Fruit fly (Drosophila melanogaster) whole organism, embryonic: ENCODE measurements around the gene CG34248.

Experiments used
- Abd-B ChIP-seq: fragments of 200-800 bp; sonication (Bioruptor generic); optimal IDR thresholded peaks from 2 replicates; lab custom pipeline; 2018; ENCODE audit warnings: missing biosample characterization, mild to moderate bottlenecking, missing genetic modification characterization, moderate library complexity
- Adf1 ChIP-seq: fragments of 200-800 bp; sonication (Bioruptor generic); IDR thresholded peaks from 2 replicates; pipeline ENCODE4 v1.3.6; 2022; ENCODE audit warnings: missing biosample characterization, missing genetic modification characterization
- B-H2 ChIP-seq: fragments of 200-800 bp; sonication (Bioruptor generic); optimal IDR thresholded peaks from 2 replicates; lab custom pipeline; 2018; ENCODE audit warnings: missing biosample characterization, mild to moderate bottlenecking, missing genetic modification characterization
- Blimp-1 ChIP-seq: fragments of 200-800 bp; sonication (Bioruptor generic); optimal IDR thresholded peaks from 3 replicates; lab custom pipeline; 2018; ENCODE audit warnings: missing biosample characterization, missing genetic modification characterization, mild to moderate bottlenecking, moderate library complexity, missing genetic modification reagents
- C15 ChIP-seq: fragments of 200-800 bp; sonication (Bioruptor generic); IDR thresholded peaks from 3 replicates; pipeline ENCODE4 v1.3.6; 2022; ENCODE audit warnings: missing biosample characterization, missing genetic modification characterization
- CG10147 ChIP-seq: fragments of 200-800 bp; sonication (Bioruptor generic); optimal IDR thresholded peaks from 2 replicates; lab custom pipeline; 2019; ENCODE audit warnings: missing biosample characterization, mild to moderate bottlenecking, missing genetic modification characterization, moderate library complexity
- CG13287 ChIP-seq: fragments of 200-800 bp; sonication (Bioruptor generic); IDR thresholded peaks from 2 replicates; pipeline ENCODE4 v1.3.6; 2022; ENCODE audit warnings: missing biosample characterization, missing genetic modification characterization; ENCODE audit not compliant: partially characterized antibody
- CG1602 ChIP-seq: fragments of 200-800 bp; sonication (Bioruptor generic); optimal IDR thresholded peaks from 3 replicates; lab custom pipeline; 2016; ENCODE audit warnings: missing biosample characterization, missing genetic modification characterization
- CG42726 ChIP-seq: fragments of 200-800 bp; sonication (Bioruptor generic); IDR thresholded peaks from 2 replicates; pipeline ENCODE4 v1.3.6; 2022; ENCODE audit warnings: missing biosample characterization, missing genetic modification characterization; ENCODE audit not compliant: partially characterized antibody
- CG6813 ChIP-seq: fragments of 200-800 bp; sonication (Bioruptor generic); optimal IDR thresholded peaks from 2 replicates; lab custom pipeline; 2017; ENCODE audit warnings: missing biosample characterization, missing genetic modification characterization, mild to moderate bottlenecking, moderate library complexity, missing genetic modification reagents
- CG7928 ChIP-seq: fragments of 200-800 bp; sonication (Bioruptor generic); optimal IDR thresholded peaks from 2 replicates; lab custom pipeline; 2017; ENCODE audit warnings: missing biosample characterization, mild to moderate bottlenecking, missing genetic modification characterization
- CG8281 ChIP-seq: fragments of 200-800 bp; sonication (Bioruptor generic); optimal IDR thresholded peaks from 2 replicates; lab custom pipeline; 2018; ENCODE audit warnings: missing biosample characterization, mild to moderate bottlenecking, missing genetic modification characterization, moderate library complexity
- CG8765 ChIP-seq: fragments of 200-800 bp; sonication (Bioruptor generic); IDR thresholded peaks from 2 replicates; pipeline ENCODE4 v1.3.6; 2022; ENCODE audit warnings: missing biosample characterization, missing genetic modification characterization
- CG9215 ChIP-seq: fragments of 200-800 bp; sonication (Bioruptor generic); IDR thresholded peaks from 2 replicates; pipeline ENCODE4 v1.3.6; 2022; ENCODE audit warnings: missing biosample characterization, missing genetic modification characterization
- CkIIα-i1 ChIP-seq: fragments of 200-800 bp; sonication (Bioruptor generic); IDR thresholded peaks from 2 replicates; pipeline ENCODE4 v1.3.6; 2022; ENCODE audit warnings: missing biosample characterization, missing genetic modification characterization
- Dad ChIP-seq: fragments of 200-800 bp; sonication (Bioruptor generic); optimal IDR thresholded peaks from 3 replicates; lab custom pipeline; 2016; ENCODE audit warnings: missing biosample characterization, missing genetic modification characterization
- Ets97D ChIP-seq: fragments of 200-800 bp; sonication (Bioruptor generic); optimal IDR thresholded peaks from 3 replicates; lab custom pipeline; 2016; ENCODE audit warnings: missing biosample characterization, missing genetic modification characterization
- Pdp1 ChIP-seq, 2 experiments: fragments of 200-800 bp; sonication (Bioruptor generic); optimal IDR thresholded peaks; 3 replicates each; lab custom pipeline; 2016; ENCODE audit warnings: missing biosample characterization in 2 of 2, missing genetic modification characterization in 2 of 2, mild to moderate bottlenecking in 1 of 2, moderate library complexity in 1 of 2
- Ravus ChIP-seq: fragments of 200-800 bp; sonication (Bioruptor generic); IDR thresholded peaks from 2 replicates; pipeline ENCODE4 v1.3.6; 2022; ENCODE audit warnings: missing biosample characterization, missing genetic modification characterization
- Vsx1 ChIP-seq: fragments of 200-800 bp; sonication (Bioruptor generic); optimal IDR thresholded peaks from 2 replicates; lab custom pipeline; 2017; ENCODE audit warnings: missing biosample characterization, mild to moderate bottlenecking, missing genetic modification characterization, missing genetic modification reagents
- ap ChIP-seq: fragments of 200-800 bp; sonication (Bioruptor generic); IDR thresholded peaks from 2 replicates; pipeline ENCODE4 v1.3.6; 2022; ENCODE audit warnings: missing biosample characterization, missing genetic modification characterization
- chinmo ChIP-seq: fragments of 200-800 bp; sonication (Bioruptor generic); IDR thresholded peaks from 4 replicates; pipeline ENCODE4 v1.3.6; 2022; ENCODE audit warnings: missing biosample characterization, missing genetic modification characterization; ENCODE audit not compliant: partially characterized antibody
- chn ChIP-seq: fragments of 200-800 bp; sonication (Bioruptor generic); optimal IDR thresholded peaks from 2 replicates; lab custom pipeline; 2016; ENCODE audit warnings: missing biosample characterization, missing genetic modification characterization
- crc ChIP-seq: fragments of 200-800 bp; sonication (Bioruptor generic); optimal IDR thresholded peaks from 2 replicates; lab custom pipeline; 2016; ENCODE audit warnings: missing biosample characterization, missing genetic modification characterization
- crp ChIP-seq, 2 experiments: fragments of 200-800 bp; sonication (Bioruptor generic); optimal IDR thresholded peaks; 2 replicates in 1 of 2; 3 replicates in 1 of 2; lab custom pipeline; 2017; ENCODE audit warnings: missing biosample characterization in 2 of 2, missing genetic modification characterization in 2 of 2, mild to moderate bottlenecking in 1 of 2, moderate library complexity in 1 of 2
- dimm ChIP-seq: fragments of 200-800 bp; sonication (Bioruptor generic); IDR thresholded peaks from 2 replicates; pipeline ENCODE4 v1.3.6; 2022; ENCODE audit warnings: missing biosample characterization, missing genetic modification characterization
- dm ChIP-seq: fragments of 200-800 bp; sonication (Bioruptor generic); optimal IDR thresholded peaks from 3 replicates; lab custom pipeline; 2016; ENCODE audit warnings: missing biosample characterization, missing genetic modification characterization
- dpn ChIP-seq, 2 experiments: fragments of 200-800 bp; sonication (Bioruptor generic); optimal IDR thresholded peaks; 3 replicates each; lab custom pipeline; 2016; ENCODE audit warnings: missing biosample characterization in 2 of 2, missing genetic modification characterization in 2 of 2
- eve ChIP-seq, 2 experiments: fragments of >200 bp; optimal IDR thresholded peaks; 2 replicates each; lab custom pipeline; 2017; ENCODE audit warnings: missing biosample characterization in 2 of 2, missing genetic modification characterization in 2 of 2
- fd3F ChIP-seq: fragments of 200-800 bp; sonication (Bioruptor generic); optimal IDR thresholded peaks from 2 replicates; lab custom pipeline; 2018; ENCODE audit warnings: missing biosample characterization, mild to moderate bottlenecking, missing genetic modification characterization, moderate library complexity
- ftz-f1 ChIP-seq: fragments of 200-800 bp; sonication (Bioruptor generic); optimal IDR thresholded peaks from 2 replicates; lab custom pipeline; 2016; ENCODE audit warnings: missing biosample characterization, missing genetic modification characterization
- gfzf ChIP-seq: fragments of 200-800 bp; sonication (Bioruptor generic); optimal IDR thresholded peaks from 2 replicates; lab custom pipeline; 2016; ENCODE audit warnings: missing biosample characterization, mild to moderate bottlenecking, missing genetic modification characterization, moderate library complexity
- jing ChIP-seq: fragments of 200-800 bp; sonication (Bioruptor generic); optimal IDR thresholded peaks from 2 replicates; lab custom pipeline; 2018; ENCODE audit warnings: missing biosample characterization, mild to moderate bottlenecking, missing genetic modification characterization
- psq ChIP-seq: fragments of 200-800 bp; sonication (Bioruptor generic); optimal IDR thresholded peaks from 2 replicates; lab custom pipeline; 2017; ENCODE audit warnings: missing biosample characterization, missing genetic modification characterization
- sisA ChIP-seq: fragments of 200-800 bp; sonication (Bioruptor generic); IDR thresholded peaks from 2 replicates; pipeline ENCODE4 v1.3.6; 2022; ENCODE audit warnings: missing biosample characterization, missing genetic modification characterization
- tap ChIP-seq: fragments of 200-800 bp; optimal IDR thresholded peaks from 3 replicates; lab custom pipeline; 2019; ENCODE audit warnings: missing biosample characterization, mild to moderate bottlenecking, missing genetic modification characterization, moderate library complexity
- tio ChIP-seq: fragments of 200-800 bp; sonication (Bioruptor generic); optimal IDR thresholded peaks from 2 replicates; lab custom pipeline; 2017; ENCODE audit warnings: missing biosample characterization, missing genetic modification characterization, inconsistent platforms
- unc-4 ChIP-seq: fragments of 200-800 bp; sonication (Bioruptor generic); IDR thresholded peaks from 2 replicates; pipeline ENCODE4 v1.3.6; 2022; ENCODE audit warnings: missing biosample characterization, missing genetic modification characterization; ENCODE audit not compliant: partially characterized antibody
- z ChIP-seq: fragments of 200-800 bp; sonication (Bioruptor generic); IDR thresholded peaks from 3 replicates; pipeline ENCODE4 v1.3.6; 2022; ENCODE audit warnings: missing biosample characterization, missing genetic modification characterization
- zen2 ChIP-seq: fragments of 200-800 bp; sonication (Bioruptor generic); IDR thresholded peaks from 3 replicates; pipeline ENCODE4 v1.3.6; 2022; ENCODE audit warnings: missing biosample characterization, missing genetic modification characterization; ENCODE audit not compliant: partially characterized antibody
- zfh2 ChIP-seq: fragments of 200-800 bp; sonication (Bioruptor generic); optimal IDR thresholded peaks from 2 replicates; lab custom pipeline; 2016; ENCODE audit warnings: missing biosample characterization, missing genetic modification characterization

Gene CG34248

DNA sequence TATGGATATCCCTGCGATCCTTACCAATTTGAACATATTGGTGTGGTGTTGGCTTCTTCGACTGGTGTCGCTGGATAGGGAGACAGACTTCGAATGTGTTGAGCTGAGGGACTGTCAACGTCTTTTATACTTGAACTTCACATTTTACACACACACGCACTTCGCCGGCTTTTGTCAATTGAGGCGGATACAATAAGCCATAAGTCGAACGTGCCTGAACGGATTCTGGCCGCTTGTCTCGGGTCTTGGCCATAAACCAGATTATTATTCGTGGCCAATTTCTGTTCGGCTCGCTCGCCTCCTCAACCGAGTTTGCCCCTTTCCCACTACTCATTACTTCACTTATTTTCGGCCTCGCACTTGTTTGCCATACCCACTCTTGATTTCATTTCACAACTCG is 32.4 kb upstream of the CG34248 start, which contains the start of gene CG13044:
Gene CG13044, minus strand, starts transcription at position 101 of the 400 bp plus-strand sequence.
- TF ChIP-seq CG7928 (no peak), crc (GFP tag; lab: Kevin White, UChicago) (no peak), Blimp-1 (peak; percentile 16)

DNA sequence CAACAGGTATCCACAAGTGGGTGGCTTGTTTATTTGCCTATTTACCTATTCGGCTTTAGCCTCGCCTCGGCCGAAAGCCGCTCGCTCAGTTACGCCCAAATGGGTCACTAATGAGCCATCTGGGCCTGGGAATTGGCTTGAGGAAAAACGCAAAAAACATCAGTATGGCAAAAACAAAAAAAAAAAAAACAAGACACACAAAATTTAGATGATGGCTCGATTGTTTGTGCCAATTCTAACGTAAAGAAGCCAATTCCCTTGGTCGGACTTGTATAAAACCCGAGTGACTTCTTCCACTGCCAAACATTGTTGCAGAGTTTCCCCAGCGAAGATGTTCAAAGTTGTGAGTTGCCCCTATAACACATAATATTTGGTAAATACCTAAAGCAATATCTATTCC is 30.5 kb upstream of the CG34248 start, which contains the start of gene CG4982:
Gene CG4982, plus strand, starts transcription at position 301 of the 400 bp plus-strand sequence.
- TF ChIP-seq B-H2: no peak
- no peak for TF ChIP-seq CG9215 (GFP tag; lab: Robert Waterston, UW)
- TF ChIP-seq ftz-f1: no peak
- no peak for TF ChIP-seq crp (GFP tag; optimal IDR thresholded peaks at IDR 0.05; lab: Kevin White, UChicago)
- TF ChIP-seq sisA (GFP tag; lab: Robert Waterston, UW): no peak
- TF ChIP-seq, all 482 proteins: peak for 0

DNA sequence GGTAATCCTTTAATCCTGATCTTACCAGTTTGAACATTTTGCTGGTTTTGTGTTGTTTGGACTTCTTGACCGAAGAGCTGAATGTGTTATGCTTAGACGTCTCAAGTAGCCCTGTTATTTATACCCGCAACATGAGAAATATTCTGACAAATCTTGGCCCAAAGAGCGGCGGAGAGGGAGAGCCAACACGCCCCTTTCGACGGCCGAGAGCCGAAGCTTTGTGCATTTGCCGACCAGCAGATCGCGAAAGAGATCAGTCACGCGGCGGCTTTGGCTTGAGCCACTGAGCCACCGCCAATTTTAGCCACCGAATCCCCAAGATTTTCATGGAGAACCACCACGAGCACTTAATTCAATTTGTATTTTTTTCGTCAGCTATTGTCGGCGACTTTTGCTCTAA is 24.7 kb upstream of the CG34248 start, which contains the start of gene CG4962:
Gene CG4962, minus strand, starts transcription at position 101 of the 400 bp plus-strand sequence.
- TF ChIP-seq Ravus (GFP tag; lab: Robert Waterston, UW): no peak

DNA sequence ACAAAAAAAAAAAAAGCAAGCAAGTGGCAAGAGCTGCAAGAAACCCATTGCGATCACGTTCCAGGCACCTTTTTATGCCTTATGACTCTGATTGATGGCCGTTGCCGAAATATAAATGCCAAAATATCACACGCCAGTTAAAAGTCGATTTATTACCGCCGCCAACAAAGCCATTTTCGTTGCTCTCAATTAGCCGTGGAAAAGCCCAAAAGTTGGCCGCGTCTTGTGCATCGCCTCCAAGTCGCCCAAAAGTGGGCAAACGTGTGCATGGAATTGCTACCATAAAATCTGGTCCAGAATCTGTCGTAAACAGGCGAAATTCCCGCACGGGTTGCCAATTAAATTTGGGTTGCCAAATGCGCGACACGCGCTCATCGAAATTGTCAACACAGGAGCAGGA is 21.0 kb upstream of the CG34248 start:
- TF ChIP-seq Vsx1 (GFP tag; lab: Kevin White, UChicago) (peak; percentile 49), CG42726 (GFP tag; lab: Robert Waterston, UW) (0 out of 2 replicates have a peak, but pooled peaks have one; percentile 34), Abd-B (GFP tag; lab: Kevin White, UChicago) (peak; percentile 11), dm (no peak), CG13287 (GFP tag; lab: Robert Waterston, UW) (peak; percentile 10; the same call in 1 of the 2 replicates), Ets97D (GFP tag; lab: Kevin White, UChicago) (no peak), z (GFP tag; lab: Robert Waterston, UW) (0 out of 3 replicates have a peak, but pooled peaks have one; percentile 17)

DNA sequence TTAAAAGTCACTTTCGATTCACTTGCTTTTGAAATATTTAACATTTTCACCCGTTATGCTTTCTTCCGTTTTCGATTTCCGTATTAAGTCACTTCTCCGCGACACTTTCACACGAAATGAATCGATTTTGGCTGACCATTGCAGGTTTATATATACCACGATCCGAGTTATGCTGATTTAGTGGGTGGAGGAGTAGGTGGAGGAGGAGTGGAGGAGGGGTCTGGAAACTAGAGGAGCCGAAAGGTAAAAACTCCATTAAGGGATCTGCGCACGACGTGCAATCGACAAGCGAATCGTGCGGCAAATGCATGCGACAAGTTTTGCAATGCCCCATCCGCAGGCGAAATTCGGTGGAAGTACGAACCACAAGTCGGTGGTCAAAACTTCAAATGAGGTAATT is 20.1 kb upstream of the CG34248 start, which contains the start of gene CG13045:
Gene CG13045, minus strand, starts transcription at position 101 of the 400 bp plus-strand sequence.
- TF ChIP-seq Adf1 (GFP tag; lab: Robert Waterston, UW) (no peak), C15 (GFP tag; lab: Robert Waterston, UW) (0 out of 3 replicates have a peak, but pooled peaks have one; percentile 11)

DNA sequence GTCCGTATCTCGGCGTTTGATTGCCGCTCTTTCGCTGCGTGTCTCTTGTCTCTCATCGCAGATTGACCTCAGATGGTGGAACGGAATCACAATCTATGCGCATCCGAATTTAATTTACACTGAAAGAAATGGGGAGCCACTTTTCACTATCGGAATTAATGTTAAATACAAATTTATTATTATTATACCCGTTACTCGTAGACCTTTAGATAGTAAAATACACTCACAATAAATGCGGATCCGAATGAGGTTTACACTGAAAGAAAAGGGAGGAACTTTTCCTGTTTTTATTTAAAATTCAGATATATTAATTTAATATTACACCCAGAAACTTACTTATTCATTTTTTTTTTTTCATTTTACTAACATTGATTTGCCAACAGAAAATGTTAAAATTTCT is 18.4 kb upstream of the CG34248 start:
- TF ChIP-seq zen2 (no peak), tap (tag; lab: Kevin White, UChicago) (peak; percentile 5), zfh2 (no peak), chinmo (GFP tag; lab: Robert Waterston, UW) (no peak), gfzf (GFP tag; lab: Kevin White, UChicago) (no peak), CG1602 (GFP tag; lab: Kevin White, UChicago) (no peak), jing (GFP tag; lab: Kevin White, UChicago) (no peak), chn (GFP tag; lab: Kevin White, UChicago) (no peak), psq (no peak), dpn (GFP tag; optimal IDR thresholded peaks at IDR 0.05; lab: Kevin White, UChicago) (peak in 1 of 2 experiments; percentile 38), Dad (GFP tag; lab: Kevin White, UChicago) (no peak), Pdp1 (GFP tag; optimal IDR thresholded peaks at IDR 0.05; lab: Kevin White, UChicago) (no peak), CG10147 (no peak), fd3F (GFP tag; lab: Kevin White, UChicago) (peak; percentile 36), CG8281 (no peak), CG6813 (no peak), CkIIα-i1 (GFP tag; lab: Robert Waterston, UW) (no peak), eve (GFP tag; optimal IDR thresholded peaks at IDR 0.05; lab: Kevin White, UChicago) (no peak), ap (GFP tag; lab: Robert Waterston, UW) (peak; percentile 65), z (GFP tag; lab: Robert Waterston, UW) (no peak), CG9215 (GFP tag; lab: Robert Waterston, UW) (no peak), CG8765 (GFP tag; lab: Robert Waterston, UW) (no peak), dimm (GFP tag; lab: Robert Waterston, UW) (no peak), unc-4 (GFP tag; lab: Robert Waterston, UW) (no peak), tio (GFP tag; lab: Kevin White, UChicago) (peak; percentile 5)
